Worm (Caenorhabditis elegans): ENCODE measurements around the gene ric-8.

DNA sequence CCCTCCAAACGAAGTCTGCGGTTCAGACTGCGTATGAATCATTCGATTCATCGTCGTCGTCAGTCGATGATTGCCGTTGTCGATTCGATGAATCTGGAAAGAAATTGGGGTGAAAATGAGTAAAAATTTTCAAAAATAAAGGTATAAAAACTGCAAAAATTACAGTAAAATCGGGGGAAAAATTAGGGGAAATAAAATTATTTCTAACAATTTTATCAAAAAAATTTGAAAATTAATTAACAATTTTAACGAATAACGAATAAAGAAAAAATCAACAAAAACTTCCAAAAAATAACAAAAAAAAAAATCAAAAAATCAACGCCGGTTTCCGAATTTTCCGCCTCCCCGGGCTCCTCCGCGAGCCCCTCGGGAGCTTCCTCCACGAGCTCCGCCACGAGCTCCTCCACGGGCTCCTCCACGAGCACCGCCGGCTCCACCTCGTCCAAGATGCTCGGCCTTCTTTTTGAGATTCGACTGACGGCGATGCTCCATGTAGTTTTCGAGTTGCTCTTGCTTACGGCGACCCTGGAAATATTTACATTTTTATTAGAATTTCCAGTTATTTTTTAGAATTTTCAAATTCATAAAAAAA lies 46.0 kb downstream of the ric-8 start, which contains the start of gene egrh-3:
- no peak for TF ChIP-seq ceh-16 (tag; optimal IDR thresholded peaks at IDR 0.05)
- TF ChIP-seq mdl-1 (tag; optimal IDR thresholded peaks at IDR 0.05), result no peak
- TF ChIP-seq ceh-28 (tag; optimal IDR thresholded peaks at IDR 0.05), result no peak
- TF ChIP-seq ama-1 (optimal IDR thresholded peaks at IDR 0.05), result no peak
- no peak for TF ChIP-seq zag-1 (tag; optimal IDR thresholded peaks at IDR 0.05)
- no peak for TF ChIP-seq fos-1 (tag; optimal IDR thresholded peaks at IDR 0.05)
- TF ChIP-seq unc-62 (GFP tag; optimal IDR thresholded peaks at IDR 0.05), result no peak
- no peak for TF ChIP-seq elt-2 (tag; optimal IDR thresholded peaks at IDR 0.05)

Measured in whole organism, L3 larva.